Fruit fly (Drosophila melanogaster) whole organism, embryonic: Measurements from ENCODE around the gene CG7907.

Experiments used
- CG10959 ChIP-seq: fragments of 200-800 bp; sonication (Bioruptor generic); IDR thresholded peaks from 2 replicates; pipeline ENCODE4 v1.3.6; 2022; ENCODE audit warnings: missing biosample characterization, missing genetic modification characterization
- CG13894 ChIP-seq: fragments of 200-800 bp; sonication (Bioruptor generic); optimal IDR thresholded peaks from 3 replicates; lab custom pipeline; 2018; ENCODE audit warnings: missing biosample characterization, mild to moderate bottlenecking, missing genetic modification characterization, moderate library complexity
- CG15601 ChIP-seq: fragments of 200-800 bp; sonication (Bioruptor generic); optimal IDR thresholded peaks from 3 replicates; lab custom pipeline; 2019; ENCODE audit warnings: missing biosample characterization, mild to moderate bottlenecking, missing genetic modification characterization, moderate library complexity
- CG1603 ChIP-seq: fragments of 200-800 bp; sonication (Bioruptor generic); optimal IDR thresholded peaks from 2 replicates; lab custom pipeline; 2019; ENCODE audit warnings: missing biosample characterization, mild to moderate bottlenecking, missing genetic modification characterization, moderate library complexity
- CG16813 ChIP-seq: fragments of 200-800 bp; sonication (Bioruptor generic); IDR thresholded peaks from 3 replicates; pipeline ENCODE4 v1.3.6; 2022; ENCODE audit warnings: missing biosample characterization, missing genetic modification characterization; ENCODE audit not compliant: partially characterized antibody
- CG18476 ChIP-seq: fragments of 200-800 bp; sonication (Bioruptor generic); optimal IDR thresholded peaks from 2 replicates; lab custom pipeline; 2016; ENCODE audit warnings: missing biosample characterization, mild to moderate bottlenecking, missing genetic modification characterization
- CG2120 ChIP-seq: fragments of 200-800 bp; sonication (Bioruptor generic); optimal IDR thresholded peaks from 3 replicates; lab custom pipeline; 2016; ENCODE audit warnings: missing biosample characterization, missing genetic modification characterization
- CG2199 ChIP-seq: fragments of 200-800 bp; sonication (Bioruptor generic); IDR thresholded peaks from 3 replicates; pipeline ENCODE4 v1.3.6; 2022; ENCODE audit warnings: missing biosample characterization, missing genetic modification characterization
- CG2712 ChIP-seq: fragments of 200-800 bp; optimal IDR thresholded peaks from 3 replicates; lab custom pipeline; 2019; ENCODE audit warnings: missing biosample characterization, mild to moderate bottlenecking, missing genetic modification characterization, moderate library complexity
- CG30403 ChIP-seq: fragments of 200-800 bp; sonication (Bioruptor generic); optimal IDR thresholded peaks from 3 replicates; lab custom pipeline; 2016; ENCODE audit warnings: missing biosample characterization, missing genetic modification characterization
- CG3163 ChIP-seq: fragments of 200-800 bp; sonication (Bioruptor generic); optimal IDR thresholded peaks from 3 replicates; lab custom pipeline; 2016; ENCODE audit warnings: missing biosample characterization, missing genetic modification characterization
- CG3407 ChIP-seq: fragments of 200-800 bp; sonication (Bioruptor generic); optimal IDR thresholded peaks from 2 replicates; lab custom pipeline; 2018; ENCODE audit warnings: missing biosample characterization, mild to moderate bottlenecking, missing genetic modification characterization
- CG3726 ChIP-seq: fragments of 200-800 bp; sonication (Bioruptor generic); IDR thresholded peaks from 3 replicates; pipeline ENCODE4, ENCODE4 v1.3.6; 2022; ENCODE audit warnings: missing biosample characterization, missing genetic modification characterization
- CG3847 ChIP-seq: fragments of 200-800 bp; sonication (Bioruptor generic); IDR thresholded peaks from 2 replicates; pipeline ENCODE4 v1.3.6; 2022; ENCODE audit warnings: missing biosample characterization, missing genetic modification characterization
- CG42726 ChIP-seq: fragments of 200-800 bp; sonication (Bioruptor generic); IDR thresholded peaks from 2 replicates; pipeline ENCODE4 v1.3.6; 2022; ENCODE audit warnings: missing biosample characterization, missing genetic modification characterization; ENCODE audit not compliant: partially characterized antibody
- CG4282 ChIP-seq: fragments of 200-800 bp; sonication (Bioruptor generic); optimal IDR thresholded peaks from 2 replicates; lab custom pipeline; 2016; ENCODE audit warnings: missing biosample characterization, missing genetic modification characterization
- CG6175 ChIP-seq: fragments of 200-800 bp; sonication (Bioruptor generic); IDR thresholded peaks from 3 replicates; pipeline ENCODE4 v1.3.6; 2022; ENCODE audit warnings: missing biosample characterization, missing genetic modification characterization
- CG6791 ChIP-seq: fragments of 200-800 bp; sonication (Bioruptor generic); IDR thresholded peaks from 3 replicates; pipeline ENCODE4 v1.3.6; 2022; ENCODE audit warnings: missing biosample characterization, missing genetic modification characterization; ENCODE audit not compliant: partially characterized antibody
- CG7987 ChIP-seq: fragments of 200-800 bp; sonication (Bioruptor generic); optimal IDR thresholded peaks from 2 replicates; lab custom pipeline; 2018; ENCODE audit warnings: missing biosample characterization, mild to moderate bottlenecking, missing genetic modification characterization, moderate library complexity
- CTCF ChIP-seq: fragments of 200-800 bp; sonication (Bioruptor generic); optimal IDR thresholded peaks from 2 replicates; lab custom pipeline; 2017; ENCODE audit warnings: missing biosample characterization, mild to moderate bottlenecking, missing genetic modification characterization, moderate library complexity
- Dp ChIP-seq: fragments of 200-800 bp; sonication (Bioruptor generic); optimal IDR thresholded peaks from 2 replicates; lab custom pipeline; 2018; ENCODE audit warnings: missing biosample characterization, mild to moderate bottlenecking, missing genetic modification characterization, moderate library complexity
- HmgZ ChIP-seq: fragments of 200-800 bp; sonication (Bioruptor generic); optimal IDR thresholded peaks from 2 replicates; lab custom pipeline; 2018; ENCODE audit warnings: missing biosample characterization, mild to moderate bottlenecking, missing genetic modification characterization
- Hmr ChIP-seq: fragments of 200-800 bp; sonication (Bioruptor generic); optimal IDR thresholded peaks from 3 replicates; lab custom pipeline; 2017; ENCODE audit warnings: mild to moderate bottlenecking, missing biosample characterization, missing genetic modification reagents, missing genetic modification characterization
- Jarid2 ChIP-seq: fragments of 200-800 bp; sonication (Bioruptor generic); optimal IDR thresholded peaks from 3 replicates; lab custom pipeline; 2017; ENCODE audit warnings: mild to moderate bottlenecking, missing biosample characterization, missing genetic modification reagents, missing genetic modification characterization
- Lhr ChIP-seq: fragments of 200-800 bp; sonication (Bioruptor generic); optimal IDR thresholded peaks from 3 replicates; lab custom pipeline; 2017; ENCODE audit warnings: mild to moderate bottlenecking, missing biosample characterization, missing genetic modification reagents, missing genetic modification characterization
- Myb ChIP-seq: fragments of 200-800 bp; sonication (Bioruptor generic); optimal IDR thresholded peaks from 2 replicates; lab custom pipeline; 2016; ENCODE audit warnings: missing biosample characterization, missing genetic modification characterization
- Nf-YB ChIP-seq: fragments of 200-800 bp; sonication (Bioruptor generic); optimal IDR thresholded peaks from 3 replicates; lab custom pipeline; 2019; ENCODE audit warnings: missing biosample characterization, mild to moderate bottlenecking, missing genetic modification characterization, moderate library complexity
- Nf-YC ChIP-seq: fragments of 200-800 bp; optimal IDR thresholded peaks from 3 replicates; lab custom pipeline; 2019; ENCODE audit warnings: missing biosample characterization, mild to moderate bottlenecking, missing genetic modification characterization, moderate library complexity
- Opbp ChIP-seq: fragments of 200-800 bp; sonication (Bioruptor generic); IDR thresholded peaks from 3 replicates; pipeline ENCODE4 v1.3.6; 2022; ENCODE audit warnings: missing biosample characterization, missing genetic modification characterization; ENCODE audit not compliant: partially characterized antibody
- Rfx ChIP-seq: fragments of 200-800 bp; sonication (Bioruptor generic); IDR thresholded peaks from 2 replicates; pipeline ENCODE4 v1.3.6; 2022; ENCODE audit warnings: missing biosample characterization, missing genetic modification characterization
- Vsx1 ChIP-seq: fragments of 200-800 bp; sonication (Bioruptor generic); optimal IDR thresholded peaks from 2 replicates; lab custom pipeline; 2017; ENCODE audit warnings: missing biosample characterization, mild to moderate bottlenecking, missing genetic modification characterization, missing genetic modification reagents
- ac ChIP-seq: fragments of 200-800 bp; sonication (Bioruptor generic); optimal IDR thresholded peaks from 3 replicates; lab custom pipeline; 2017; ENCODE audit warnings: missing biosample characterization, mild to moderate bottlenecking, missing genetic modification characterization
- amos ChIP-seq: fragments of 200-800 bp; sonication (Bioruptor generic); IDR thresholded peaks from 2 replicates; pipeline ENCODE4 v1.3.6; 2022; ENCODE audit warnings: missing biosample characterization, missing genetic modification characterization; ENCODE audit not compliant: partially characterized antibody
- cad ChIP-seq: fragments of >200 bp; optimal IDR thresholded peaks from 2 replicates; lab custom pipeline; 2017; ENCODE audit warnings: missing biosample characterization, missing genetic modification characterization
- crp ChIP-seq, 2 experiments: fragments of 200-800 bp; sonication (Bioruptor generic); optimal IDR thresholded peaks; 2 replicates in 1 of 2; 3 replicates in 1 of 2; lab custom pipeline; 2017; ENCODE audit warnings: missing biosample characterization in 2 of 2, missing genetic modification characterization in 2 of 2, mild to moderate bottlenecking in 1 of 2, moderate library complexity in 1 of 2
- ewg ChIP-seq: fragments of 200-800 bp; sonication (Bioruptor generic); optimal IDR thresholded peaks from 3 replicates; lab custom pipeline; 2017; ENCODE audit warnings: mild to moderate bottlenecking, missing biosample characterization, missing genetic modification reagents, missing genetic modification characterization
- gfzf ChIP-seq: fragments of 200-800 bp; sonication (Bioruptor generic); optimal IDR thresholded peaks from 2 replicates; lab custom pipeline; 2016; ENCODE audit warnings: missing biosample characterization, mild to moderate bottlenecking, missing genetic modification characterization, moderate library complexity
- knrl ChIP-seq: fragments of 200-800 bp; sonication (Bioruptor generic); IDR thresholded peaks from 3 replicates; pipeline ENCODE4 v1.3.6; 2022; ENCODE audit warnings: missing biosample characterization, missing genetic modification characterization; ENCODE audit not compliant: partially characterized antibody
- nerfin-2 ChIP-seq: fragments of 200-800 bp; sonication (Bioruptor generic); IDR thresholded peaks from 2 replicates; pipeline ENCODE4 v1.3.6; 2022; ENCODE audit warnings: missing biosample characterization, missing genetic modification characterization; ENCODE audit not compliant: partially characterized antibody
- pzg ChIP-seq: fragments of 200-800 bp; sonication (Bioruptor generic); optimal IDR thresholded peaks from 3 replicates; lab custom pipeline; 2018; ENCODE audit warnings: missing biosample characterization, mild to moderate bottlenecking, missing genetic modification characterization, moderate library complexity
- ssp ChIP-seq: fragments of 200-800 bp; sonication (Bioruptor generic); IDR thresholded peaks from 2 replicates; pipeline ENCODE4 v1.3.6; 2022; ENCODE audit warnings: missing biosample characterization, missing genetic modification characterization
- vvl ChIP-seq: fragments of 200-800 bp; sonication (Bioruptor generic); IDR thresholded peaks from 2 replicates; pipeline ENCODE4 v1.3.6; 2022; ENCODE audit warnings: missing biosample characterization, missing genetic modification characterization

The CG7907 gene

dm6 chr3R:21386132-21386531, 17.4 kb upstream of the CG7907 start (continued):
- TF ChIP-seq CG16813 (GFP tag; lab: Robert Waterston, UW): peak; percentile 57
- no peak for TF ChIP-seq CG3163 (GFP tag; lab: Kevin White, UChicago)
- TF ChIP-seq cad (GFP tag; lab: Kevin White, UChicago): no peak
- peak; percentile 46 for TF ChIP-seq Dp (GFP tag; lab: Kevin White, UChicago)
- peak; percentile 23; the same call in 1 of the 2 replicates for TF ChIP-seq nerfin-2 (GFP tag; lab: Robert Waterston, UW)
- no peak for TF ChIP-seq Rfx
- TF ChIP-seq CG6791 (GFP tag; lab: Robert Waterston, UW): peak; percentile 31; the same call in 1 of the 3 replicates
- TF ChIP-seq Nf-YB (GFP tag; lab: Kevin White, UChicago): peak; percentile 2
- TF ChIP-seq CG15601: no peak
- peak; percentile 63 for TF ChIP-seq Nf-YC (tag; lab: Kevin White, UChicago)
- TF ChIP-seq HmgZ: peak; percentile 37
- no peak for TF ChIP-seq CG6175 (GFP tag; lab: Robert Waterston, UW)
- peak; percentile 78 for TF ChIP-seq CTCF (GFP tag; lab: Kevin White, UChicago)
- peak; percentile 22 for TF ChIP-seq CG1603 (tag; lab: Kevin White, UChicago)
- peak; percentile 71 for TF ChIP-seq Jarid2
- no peak for TF ChIP-seq CG4282 (GFP tag; lab: Kevin White, UChicago)
- TF ChIP-seq pzg (GFP tag; lab: Kevin White, UChicago): peak; percentile 26
- TF ChIP-seq ssp (GFP tag; lab: Robert Waterston, UW): no peak
- TF ChIP-seq CG13894 (tag; lab: Kevin White, UChicago): no peak
- peak; percentile 95 for TF ChIP-seq vvl
- TF ChIP-seq CG3847 (GFP tag; lab: Robert Waterston, UW): peak; percentile 11; the same call in 1 of the 2 replicates
- no peak for TF ChIP-seq CG2120
- peak; percentile 52 for TF ChIP-seq CG2712
- TF ChIP-seq CG18476: no peak
- TF ChIP-seq CG2199: 0 out of 3 replicates have a peak, but pooled peaks have one; percentile 35
- TF ChIP-seq CG7987 (GFP tag; lab: Kevin White, UChicago): no peak
- TF ChIP-seq Myb (GFP tag; lab: Kevin White, UChicago): peak; percentile 77
- peak; percentile 64 for TF ChIP-seq amos
- no peak for TF ChIP-seq Vsx1 (GFP tag; lab: Kevin White, UChicago)
- no peak for TF ChIP-seq ac (GFP tag; lab: Kevin White, UChicago)
- peak; percentile 89 for TF ChIP-seq Lhr (GFP tag; lab: Kevin White, UChicago)
- peak; percentile 47; the same call in 1 of the 3 replicates for TF ChIP-seq knrl (GFP tag; lab: Robert Waterston, UW)
- TF ChIP-seq CG10959 (GFP tag; lab: Robert Waterston, UW): no peak
- no peak for TF ChIP-seq ewg (GFP tag; lab: Kevin White, UChicago)
- TF ChIP-seq CG3407: no peak
- peak; percentile 49; the same call in 1 of the 2 replicates for TF ChIP-seq CG42726
- no peak for TF ChIP-seq CG30403 (GFP tag; lab: Kevin White, UChicago)
- TF ChIP-seq Opbp (GFP tag; lab: Robert Waterston, UW): peak; percentile 70
- peak; percentile 41 for TF ChIP-seq Hmr (GFP tag; lab: Kevin White, UChicago)
- TF ChIP-seq crp (GFP tag; optimal IDR thresholded peaks at IDR 0.05; lab: Kevin White, UChicago): no peak
- peak; percentile 66 for TF ChIP-seq gfzf (GFP tag; lab: Kevin White, UChicago)
- no peak for TF ChIP-seq CG3726 (GFP tag; lab: Robert Waterston, UW)
